Fruit fly (Drosophila melanogaster): ENCODE results near the gene dind.

dind gene

DNA sequence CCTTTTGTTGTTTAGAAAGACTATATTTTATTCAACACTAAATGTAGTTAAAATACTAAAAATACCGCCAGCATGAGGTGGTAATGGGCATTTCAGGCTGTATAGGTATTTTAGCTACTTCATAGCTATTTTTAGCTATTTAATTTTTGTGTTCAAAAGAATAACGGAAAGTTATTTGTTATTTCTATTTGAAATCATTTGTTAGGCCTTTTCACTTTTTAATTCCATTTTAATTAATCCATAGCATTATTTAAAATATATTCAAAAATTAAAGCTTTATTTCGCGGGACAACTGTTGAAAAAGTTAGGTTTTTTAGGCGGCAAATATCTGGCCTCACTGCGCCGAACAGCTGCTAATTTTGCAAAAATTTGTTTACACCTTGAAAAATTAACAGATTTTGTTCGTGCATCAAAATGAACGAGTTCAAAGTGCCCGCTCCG lies at the start of gene dind, which contains the start of gene CG7706:
Gene dind (minus strand): TSS at position 40 of the 441 bp plus-strand sequence.
Gene CG7706 (plus strand): TSS at position 319 of the 441 bp plus-strand sequence.
- TF ChIP-seq CG15710 (tag; optimal IDR thresholded peaks at IDR 0.05) = no peak
- TF ChIP-seq Pif1A (GFP tag; optimal IDR thresholded peaks at IDR 0.05) = no peak
- TF ChIP-seq CG10348 (GFP tag; IDR thresholded peaks at IDR 0.05) = no peak
- no peak for TF ChIP-seq CG8159 (tag; optimal IDR thresholded peaks at IDR 0.05)
- TF ChIP-seq CG12605 (GFP tag; IDR thresholded peaks at IDR 0.05) = no peak
- no peak for TF ChIP-seq CG9948 (tag; optimal IDR thresholded peaks at IDR 0.05)
- TF ChIP-seq CG17806 (tag; optimal IDR thresholded peaks at IDR 0.05) = no peak
- no peak for TF ChIP-seq CG4496 (GFP tag; IDR thresholded peaks at IDR 0.05)
- no peak for TF ChIP-seq CG13204 (GFP tag; optimal IDR thresholded peaks at IDR 0.05)
- no peak for TF ChIP-seq D1 (tag; optimal IDR thresholded peaks at IDR 0.05)
- no peak for TF ChIP-seq gl (tag; optimal IDR thresholded peaks at IDR 0.05)
- TF ChIP-seq Pif1B (GFP tag; optimal IDR thresholded peaks at IDR 0.05) = no peak
- no peak for TF ChIP-seq Ets98B (GFP tag; IDR thresholded peaks at IDR 0.05)
- no peak for TF ChIP-seq CG14655 (GFP tag; optimal IDR thresholded peaks at IDR 0.05)
- TF ChIP-seq fd96Ca (GFP tag; IDR thresholded peaks at IDR 0.05) = no peak
- TF ChIP-seq EcR (GFP tag; optimal IDR thresholded peaks at IDR 0.05) = no peak
- no peak for TF ChIP-seq rn (GFP tag; IDR thresholded peaks at IDR 0.05)

dm6 chr3R:18726334-18726733 lies 49.0 kb upstream of the dind start, which contains the start of gene CG7714:
Gene CG7714 (minus strand): TSS chr3R:18726434.
- no peak for TF ChIP-seq CG10348 (GFP tag; IDR thresholded peaks at IDR 0.05)
- TF ChIP-seq CG13204 (GFP tag; optimal IDR thresholded peaks at IDR 0.05) = no peak

DNA sequence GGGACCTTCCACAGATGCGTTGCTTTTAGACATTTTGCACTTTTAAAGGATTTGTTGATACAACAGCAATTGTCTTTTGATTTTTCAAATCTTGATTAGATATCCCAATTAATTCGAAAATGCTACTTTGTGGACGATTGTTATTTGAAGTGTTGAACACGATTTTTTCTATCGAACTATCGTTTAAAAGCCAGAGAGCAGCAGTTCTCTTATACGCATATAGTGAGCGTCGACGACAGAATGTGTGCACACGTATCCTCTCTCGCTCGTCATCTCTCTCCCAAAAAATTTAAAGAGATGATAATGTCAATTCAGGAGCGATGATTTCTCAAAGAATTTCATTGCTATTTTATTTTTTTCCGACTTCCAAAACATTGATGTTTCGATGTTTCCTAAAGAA lies 45.2 kb upstream of the dind start, which contains the start of gene CG34283:
Gene CG34283 (minus strand): TSS at position 101 of the 400 bp plus-strand sequence.
- TF ChIP-seq Snoo (tag; optimal IDR thresholded peaks at IDR 0.05) (no peak), CG32121 (GFP tag; IDR thresholded peaks at IDR 0.05) (no peak), Pif1B (GFP tag; optimal IDR thresholded peaks at IDR 0.05) (no peak), EcR (GFP tag; optimal IDR thresholded peaks at IDR 0.05) (no peak), CG9948 (tag; optimal IDR thresholded peaks at IDR 0.05) (no peak), CG12605 (GFP tag; IDR thresholded peaks at IDR 0.05) (no peak), CG17806 (tag; optimal IDR thresholded peaks at IDR 0.05) (no peak), CG8159 (tag; optimal IDR thresholded peaks at IDR 0.05) (no peak), D1 (tag; optimal IDR thresholded peaks at IDR 0.05) (no peak)

dm6 chr3R:18721368-18721767 lies 44.0 kb upstream of the dind start:
- TF ChIP-seq Ets98B (GFP tag; IDR thresholded peaks at IDR 0.05) = no peak
- TF ChIP-seq Pif1A (GFP tag; optimal IDR thresholded peaks at IDR 0.05) = no peak
- no peak for TF ChIP-seq rn (GFP tag; IDR thresholded peaks at IDR 0.05)
- TF ChIP-seq D1 (tag; optimal IDR thresholded peaks at IDR 0.05) = no peak
- TF ChIP-seq CG12605 (GFP tag; IDR thresholded peaks at IDR 0.05) = no peak
- no peak for TF ChIP-seq CG8301 (tag; optimal IDR thresholded peaks at IDR 0.05)
- TF ChIP-seq Snoo (tag; optimal IDR thresholded peaks at IDR 0.05) = no peak
- TF ChIP-seq CG9948 (tag; optimal IDR thresholded peaks at IDR 0.05) = no peak
- no peak for TF ChIP-seq CG8159 (tag; optimal IDR thresholded peaks at IDR 0.05)
- no peak for TF ChIP-seq CG13204 (GFP tag; optimal IDR thresholded peaks at IDR 0.05)
- TF ChIP-seq CG4496 (GFP tag; IDR thresholded peaks at IDR 0.05) = no peak

- TF ChIP-seq CG15710 (tag; optimal IDR thresholded peaks at IDR 0.05) (peak; percentile 73), CG14655 (GFP tag; optimal IDR thresholded peaks at IDR 0.05) (peak; percentile 42), CG34367 (tag; optimal IDR thresholded peaks at IDR 0.05) (peak; percentile 37), CG13204 (GFP tag; optimal IDR thresholded peaks at IDR 0.05) (peak; percentile 9), Pif1A (GFP tag; optimal IDR thresholded peaks at IDR 0.05) (peak; percentile 53), CG9948 (tag; optimal IDR thresholded peaks at IDR 0.05) (no peak), Pif1B (GFP tag; optimal IDR thresholded peaks at IDR 0.05) (peak; percentile 43), CG17806 (tag; optimal IDR thresholded peaks at IDR 0.05) (no peak), gl (tag; optimal IDR thresholded peaks at IDR 0.05) (peak; percentile 41), D1 (tag; optimal IDR thresholded peaks at IDR 0.05) (no peak), CG8159 (tag; optimal IDR thresholded peaks at IDR 0.05) (peak; percentile 79), CG12605 (GFP tag; IDR thresholded peaks at IDR 0.05) (no peak; the same call in 1 of the 2 replicates), CG32121 (GFP tag; IDR thresholded peaks at IDR 0.05) (no peak), rn (GFP tag; IDR thresholded peaks at IDR 0.05) (no peak), CG10348 (GFP tag; IDR thresholded peaks at IDR 0.05) (no peak), EcR (GFP tag; optimal IDR thresholded peaks at IDR 0.05) (no peak)
Observed at dm6 chr3R:18719767-18720341, 42.5 kb upstream of the dind start.

DNA sequence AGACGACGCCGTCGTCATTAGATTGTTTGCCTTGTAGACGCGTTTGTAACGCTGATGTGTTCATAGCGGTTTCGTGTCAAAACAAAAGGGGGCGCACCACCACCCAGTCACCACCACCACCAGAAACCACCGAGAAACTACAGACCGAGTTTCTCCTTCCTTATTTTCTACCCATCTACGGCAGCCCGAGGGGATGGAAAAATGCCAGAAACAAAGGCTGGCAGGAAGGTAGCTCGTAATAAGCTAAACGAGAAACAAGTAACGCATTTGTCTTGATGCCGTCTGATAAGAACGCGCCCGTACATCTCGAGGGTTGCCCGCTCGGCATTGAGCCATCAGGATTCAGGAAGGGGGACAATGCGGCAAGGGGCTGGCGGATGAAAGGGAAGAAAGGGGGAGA lies 30.2 kb upstream of the dind start:
- TF ChIP-seq CG10348 (GFP tag; IDR thresholded peaks at IDR 0.05) = no peak
- TF ChIP-seq EcR (GFP tag; optimal IDR thresholded peaks at IDR 0.05) = no peak
- no peak for TF ChIP-seq Snoo (tag; optimal IDR thresholded peaks at IDR 0.05)
- TF ChIP-seq fd96Ca (GFP tag; IDR thresholded peaks at IDR 0.05) = no peak
- TF ChIP-seq CG12605 (GFP tag; IDR thresholded peaks at IDR 0.05) = no peak
- TF ChIP-seq CG4496 (GFP tag; IDR thresholded peaks at IDR 0.05) = no peak
- no peak for TF ChIP-seq Pif1A (GFP tag; optimal IDR thresholded peaks at IDR 0.05)

dm6 chr3R:18706289-18706688 lies 28.9 kb upstream of the dind start:
- no peak for TF ChIP-seq CG14655 (GFP tag; optimal IDR thresholded peaks at IDR 0.05)
- TF ChIP-seq Snoo (tag; optimal IDR thresholded peaks at IDR 0.05) = no peak
- no peak for TF ChIP-seq CG9948 (tag; optimal IDR thresholded peaks at IDR 0.05)
- no peak for TF ChIP-seq CG34367 (tag; optimal IDR thresholded peaks at IDR 0.05)
- TF ChIP-seq CG10348 (GFP tag; IDR thresholded peaks at IDR 0.05) = no peak
- TF ChIP-seq CG12605 (GFP tag; IDR thresholded peaks at IDR 0.05) = no peak
- TF ChIP-seq CG32121 (GFP tag; IDR thresholded peaks at IDR 0.05) = no peak
- TF ChIP-seq CG4496 (GFP tag; IDR thresholded peaks at IDR 0.05) = no peak
- TF ChIP-seq gl (tag; optimal IDR thresholded peaks at IDR 0.05) = no peak
- no peak for TF ChIP-seq rn (GFP tag; IDR thresholded peaks at IDR 0.05)
- no peak for TF ChIP-seq fd96Ca (GFP tag; IDR thresholded peaks at IDR 0.05)
- TF ChIP-seq Ets98B (GFP tag; IDR thresholded peaks at IDR 0.05) = no peak
- TF ChIP-seq D1 (tag; optimal IDR thresholded peaks at IDR 0.05) = no peak
- TF ChIP-seq CG17806 (tag; optimal IDR thresholded peaks at IDR 0.05) = no peak
- TF ChIP-seq Pif1B (GFP tag; optimal IDR thresholded peaks at IDR 0.05) = no peak
- TF ChIP-seq Pif1A (GFP tag; optimal IDR thresholded peaks at IDR 0.05) = no peak
